Fruit fly (Drosophila melanogaster) S2 (cell line): ENCODE results near the gene CG17803.

Source experiments
- CG8478 ChIP-seq: fragments of >200 bp; optimal IDR thresholded peaks from 2 replicates; lab custom pipeline; 2018
- CTCF ChIP-seq, 2 experiments: fragments of >200 bp; optimal IDR thresholded peaks; 2 replicates each; lab custom pipeline; 2018

DNA sequence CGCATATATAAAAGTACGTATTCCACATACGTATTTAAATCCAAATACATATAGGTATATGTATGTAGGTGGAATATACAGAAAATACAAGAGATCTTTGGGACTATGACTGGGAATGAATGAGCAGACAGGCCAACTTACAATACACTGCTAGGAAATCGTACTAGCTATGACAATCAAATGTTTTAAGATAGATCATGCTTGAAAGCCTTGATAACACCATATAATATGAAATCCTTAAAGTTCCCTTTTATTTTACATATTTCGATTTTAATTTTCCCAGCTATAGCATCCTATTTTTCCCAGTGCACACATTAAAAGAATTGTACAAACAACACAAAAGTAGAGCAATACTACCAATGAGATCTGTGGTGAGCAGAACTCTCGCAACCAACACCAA lies 19.9 kb downstream of the CG17803 start:
- TF ChIP-seq CG8478 (lab: Kevin White, UChicago), result no peak
- no peak for TF ChIP-seq CTCF (optimal IDR thresholded peaks at IDR 0.05; lab: Kevin White, UChicago)
